Fruit fly (Drosophila melanogaster): Measurements from ENCODE around the gene Sgt.
A peak's percentile ranks its signal among the peaks of the same experiment; 100 is the strongest.

Gene Sgt

dm6 chr2L:17465915-17466677 lies 5.3 kb upstream of the Sgt start (continued):
- TF ChIP-seq Max (GFP tag; optimal IDR thresholded peaks at IDR 0.05) (peak; percentile 68), Dip2 (GFP tag; IDR thresholded peaks at IDR 0.05) (no peak), Doc2 (GFP tag; IDR thresholded peaks at IDR 0.05) (0 out of 2 replicates have a peak, but pooled peaks have one; percentile 41), CG3163 (GFP tag; optimal IDR thresholded peaks at IDR 0.05) (peak; percentile 34), gfzf (GFP tag; optimal IDR thresholded peaks at IDR 0.05) (no peak), ind (GFP tag; optimal IDR thresholded peaks at IDR 0.05) (peak; percentile 81), CG6854 (GFP tag; optimal IDR thresholded peaks at IDR 0.05) (peak; percentile 54), CG31441 (GFP tag; IDR thresholded peaks at IDR 0.05) (no peak; the same call in none of the 2 replicates), Lim3 (GFP tag; IDR thresholded peaks at IDR 0.05) (peak; percentile 58; the same call in 1 of the 2 replicates), psq (GFP tag; optimal IDR thresholded peaks at IDR 0.05) (no peak), oc (tag; optimal IDR thresholded peaks at IDR 0.05) (peak; percentile 85), danr (GFP tag; IDR thresholded peaks at IDR 0.05) (peak; percentile 62), C15 (GFP tag; IDR thresholded peaks at IDR 0.05) (0 out of 3 replicates have a peak, but pooled peaks have one; percentile 43), sd (tag; optimal IDR thresholded peaks at IDR 0.05) (no peak), CG13894 (tag; optimal IDR thresholded peaks at IDR 0.05) (no peak), CG3847 (GFP tag; IDR thresholded peaks at IDR 0.05) (peak; percentile 52; the same call in 1 of the 2 replicates), HmgZ (tag; optimal IDR thresholded peaks at IDR 0.05) (peak; percentile 73), CG2116 (GFP tag; optimal IDR thresholded peaks at IDR 0.05) (peak; percentile 30), CG6683 (GFP tag; optimal IDR thresholded peaks at IDR 0.05) (peak; percentile 53), seq (GFP tag; IDR thresholded peaks at IDR 0.05) (peak; percentile 80), dmrt11E (tag; optimal IDR thresholded peaks at IDR 0.05) (peak; percentile 82), CG15696 (tag; optimal IDR thresholded peaks at IDR 0.05) (peak; percentile 74), tin (GFP tag; optimal IDR thresholded peaks at IDR 0.05) (peak; percentile 81), B-H2 (GFP tag; optimal IDR thresholded peaks at IDR 0.05) (peak; percentile 22), Ada2b (GFP tag; IDR thresholded peaks at IDR 0.05) (peak; percentile 68), CG10267 (tag; optimal IDR thresholded peaks at IDR 0.05) (peak; percentile 79), gcm (GFP tag; optimal IDR thresholded peaks at IDR 0.05) (no peak), ham (GFP tag; IDR thresholded peaks at IDR 0.05) (no peak), bcd (GFP tag; optimal IDR thresholded peaks at IDR 0.05) (peak; percentile 75), CG32767 (GFP tag; IDR thresholded peaks at IDR 0.05) (peak; percentile 79), salm (tag; optimal IDR thresholded peaks at IDR 0.05) (no peak), YL-1 (GFP tag; optimal IDR thresholded peaks at IDR 0.05) (no peak), dimm (GFP tag; IDR thresholded peaks at IDR 0.05) (peak; percentile 62; the same call in 1 of the 2 replicates), CG8281 (tag; optimal IDR thresholded peaks at IDR 0.05) (peak; percentile 47), ci (GFP tag; IDR thresholded peaks at IDR 0.05) (peak; percentile 92), CG16815 (GFP tag; optimal IDR thresholded peaks at IDR 0.05) (peak; percentile 63), Fer3 (tag; optimal IDR thresholded peaks at IDR 0.05) (peak; percentile 76), CG7786 (GFP tag; optimal IDR thresholded peaks at IDR 0.05) (peak; percentile 78), CG6791 (GFP tag; IDR thresholded peaks at IDR 0.05; ENCODE audit: partially characterized antibody) (no peak), zen2 (GFP tag; IDR thresholded peaks at IDR 0.05; ENCODE audit: partially characterized antibody) (no peak), unpg (GFP tag; optimal IDR thresholded peaks at IDR 0.05) (peak; percentile 88), CG10209 (GFP tag; optimal IDR thresholded peaks at IDR 0.05) (peak; percentile 73), CG2875 (GFP tag; optimal IDR thresholded peaks at IDR 0.05) (peak; percentile 68), CG4328 (GFP tag; optimal IDR thresholded peaks at IDR 0.05) (peak; percentile 74), CG17359 (tag; optimal IDR thresholded peaks at IDR 0.05) (peak; percentile 88), kay (GFP tag; optimal IDR thresholded peaks at IDR 0.05) (peak; percentile 63), CG4854 (GFP tag; optimal IDR thresholded peaks at IDR 0.05) (peak; percentile 58), CG2129 (GFP tag; IDR thresholded peaks at IDR 0.05; ENCODE audit: partially characterized antibody) (no peak), CG43689 (GFP tag; IDR thresholded peaks at IDR 0.05) (no peak)
